Fruit fly (Drosophila melanogaster): ENCODE results near the gene CG34267.
A peak's percentile ranks its signal among the peaks of the same experiment; 100 is the strongest.

CG34267 gene

dm6 chr3L:500351-501015, at the start of gene CG34267, which contains the start of gene CG34268:
Gene CG34267 (minus strand): TSS chr3L:500451.
Gene CG34268 (plus strand): TSS chr3L:500965.
- TF ChIP-seq EcR (GFP tag; optimal IDR thresholded peaks at IDR 0.05): no peak
- no peak for TF ChIP-seq CG8478 (optimal IDR thresholded peaks at IDR 0.05)
- TF ChIP-seq psq (optimal IDR thresholded peaks at IDR 0.05): no peak
- no peak for TF ChIP-seq Dll (optimal IDR thresholded peaks at IDR 0.05)
- TF ChIP-seq usp (GFP tag; optimal IDR thresholded peaks at IDR 0.05): no peak
- TF ChIP-seq pan (optimal IDR thresholded peaks at IDR 0.05): no peak

DNA sequence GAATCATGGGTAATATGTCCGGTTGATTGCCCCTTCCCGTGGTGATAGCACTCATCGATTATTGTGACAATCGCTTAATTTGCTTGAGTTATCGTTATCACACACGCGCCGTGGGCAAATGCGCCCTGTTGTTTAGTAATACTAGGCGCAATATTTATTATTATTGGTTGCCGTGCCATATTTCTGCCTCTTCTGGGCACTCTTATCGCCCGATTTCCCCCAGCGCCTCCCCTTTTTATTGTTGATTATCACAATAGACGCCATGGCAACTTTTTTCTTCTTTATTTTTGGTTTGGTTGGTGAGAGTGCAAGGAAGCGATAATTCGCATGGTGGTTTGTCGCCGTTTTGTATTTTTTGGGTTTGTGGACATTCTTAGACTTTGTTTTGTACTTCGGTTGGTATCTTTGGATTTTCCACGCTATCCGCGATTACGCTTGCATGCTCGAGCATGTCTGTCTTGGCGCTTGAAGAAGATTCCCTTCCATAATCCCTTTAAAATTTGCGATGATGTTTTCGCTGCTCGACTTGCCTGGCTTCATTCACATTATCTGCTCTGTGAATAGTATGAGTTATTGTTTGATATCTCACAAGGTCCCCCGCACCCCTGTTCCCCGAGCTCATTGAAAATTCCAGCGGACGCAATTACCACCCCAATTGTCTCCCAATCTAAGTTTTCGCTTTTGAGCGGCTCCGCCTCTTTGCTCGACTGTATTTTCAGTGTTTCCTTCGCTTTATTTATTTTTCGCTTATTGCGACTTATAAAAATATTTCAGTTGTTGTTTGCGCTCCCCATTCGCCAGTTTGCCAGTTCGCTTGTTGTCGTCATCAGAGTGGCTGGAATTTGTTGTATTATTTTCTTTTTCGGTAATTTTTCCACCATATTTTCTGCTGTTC, 48.3 kb upstream of the CG34267 start:
- TF ChIP-seq usp (GFP tag; optimal IDR thresholded peaks at IDR 0.05) (no peak), Dll (optimal IDR thresholded peaks at IDR 0.05) (no peak), pan (optimal IDR thresholded peaks at IDR 0.05) (no peak), EcR (GFP tag; optimal IDR thresholded peaks at IDR 0.05) (no peak)

DNA sequence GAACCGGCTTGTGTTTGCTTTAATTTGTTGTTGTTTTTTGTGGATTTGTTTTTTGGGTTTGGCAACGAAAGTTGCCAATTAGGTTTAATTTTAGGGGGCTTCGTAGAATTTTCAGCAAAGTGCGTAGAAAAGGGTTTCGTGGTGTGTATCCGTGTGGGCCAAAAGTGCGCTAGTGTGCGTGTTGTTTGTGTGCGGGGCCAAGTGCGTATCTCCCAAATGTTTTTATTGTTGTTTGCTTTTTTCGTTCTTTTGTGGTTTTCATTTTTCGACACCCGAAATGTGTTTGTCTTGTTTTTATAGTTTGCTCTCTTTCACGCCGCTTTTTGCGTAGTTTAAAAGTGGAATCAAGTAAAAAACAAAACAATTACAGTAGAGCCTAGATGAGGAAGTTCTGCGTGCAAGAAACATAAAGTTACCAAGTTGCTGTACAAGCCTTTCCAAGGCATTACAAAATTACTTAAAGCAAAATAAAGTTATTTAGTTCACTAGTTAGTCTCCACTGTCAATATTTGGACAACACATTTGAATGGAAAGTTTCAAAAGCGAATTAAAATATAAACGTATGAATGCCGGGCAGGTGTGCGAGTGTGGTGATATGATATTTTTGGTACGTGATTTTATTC, 46.7 kb upstream of the CG34267 start:
- TF ChIP-seq EcR (GFP tag; optimal IDR thresholded peaks at IDR 0.05) (no peak), psq (optimal IDR thresholded peaks at IDR 0.05) (no peak), Dll (optimal IDR thresholded peaks at IDR 0.05) (no peak), pan (optimal IDR thresholded peaks at IDR 0.05) (no peak), usp (GFP tag; optimal IDR thresholded peaks at IDR 0.05) (no peak), CG8478 (optimal IDR thresholded peaks at IDR 0.05) (no peak)

DNA sequence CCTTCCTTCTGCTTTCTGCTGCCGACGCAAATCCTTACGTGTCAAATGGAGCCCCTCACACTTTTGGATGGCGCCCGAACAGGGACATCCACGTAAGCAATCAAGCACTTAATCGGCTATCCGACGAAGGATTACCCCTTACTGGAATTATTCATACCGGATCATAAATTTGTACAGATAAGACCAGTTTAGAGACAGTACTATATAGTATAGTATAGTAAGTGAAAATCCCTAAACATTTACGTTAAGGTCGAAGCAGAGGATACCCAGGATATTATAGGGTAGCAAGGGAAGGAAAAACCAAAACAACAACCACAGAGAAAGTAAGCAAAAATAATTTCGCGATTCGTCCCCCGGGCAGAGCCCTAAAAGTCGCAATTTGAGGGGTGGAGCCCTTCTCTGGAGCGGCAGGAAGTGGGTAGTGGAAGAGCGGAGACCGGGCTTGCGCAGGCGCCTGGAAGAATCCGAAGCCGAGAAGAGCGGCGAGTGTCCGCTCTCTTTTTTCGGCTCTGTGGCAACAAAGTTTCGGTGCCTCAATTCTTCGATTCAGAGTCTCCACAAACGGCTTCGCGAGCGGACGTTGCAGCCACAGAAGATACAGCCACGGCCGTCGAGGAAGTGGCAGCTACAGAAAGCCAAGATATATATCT, 45.4 kb upstream of the CG34267 start:
- TF ChIP-seq pan (optimal IDR thresholded peaks at IDR 0.05) (peak; percentile 83), usp (GFP tag; optimal IDR thresholded peaks at IDR 0.05) (no peak), EcR (GFP tag; optimal IDR thresholded peaks at IDR 0.05) (no peak), Dll (optimal IDR thresholded peaks at IDR 0.05) (no peak), psq (optimal IDR thresholded peaks at IDR 0.05) (no peak), CG8478 (optimal IDR thresholded peaks at IDR 0.05) (no peak)

DNA sequence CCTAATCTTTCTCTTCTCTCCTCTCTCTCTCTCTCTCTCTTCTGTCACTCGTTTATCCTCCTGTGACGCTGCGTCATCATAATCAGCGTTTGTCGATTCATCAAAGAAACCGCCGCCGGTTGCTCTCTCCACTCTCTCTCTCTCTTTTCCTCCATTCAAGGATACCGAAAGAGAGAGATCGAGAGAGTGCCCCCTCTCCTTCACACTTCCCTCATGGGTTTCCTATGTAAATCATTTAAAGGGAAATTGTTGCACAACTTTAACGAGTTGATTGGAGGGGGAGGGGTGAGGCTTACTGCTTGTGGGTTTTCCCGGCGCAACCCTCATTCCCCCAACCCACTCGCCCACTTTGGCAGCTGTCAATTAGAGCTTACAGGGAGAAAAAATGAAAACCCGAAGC, 44.0 kb upstream of the CG34267 start:
- TF ChIP-seq pan (optimal IDR thresholded peaks at IDR 0.05) (peak; percentile 61), CG8478 (optimal IDR thresholded peaks at IDR 0.05) (no peak)

DNA sequence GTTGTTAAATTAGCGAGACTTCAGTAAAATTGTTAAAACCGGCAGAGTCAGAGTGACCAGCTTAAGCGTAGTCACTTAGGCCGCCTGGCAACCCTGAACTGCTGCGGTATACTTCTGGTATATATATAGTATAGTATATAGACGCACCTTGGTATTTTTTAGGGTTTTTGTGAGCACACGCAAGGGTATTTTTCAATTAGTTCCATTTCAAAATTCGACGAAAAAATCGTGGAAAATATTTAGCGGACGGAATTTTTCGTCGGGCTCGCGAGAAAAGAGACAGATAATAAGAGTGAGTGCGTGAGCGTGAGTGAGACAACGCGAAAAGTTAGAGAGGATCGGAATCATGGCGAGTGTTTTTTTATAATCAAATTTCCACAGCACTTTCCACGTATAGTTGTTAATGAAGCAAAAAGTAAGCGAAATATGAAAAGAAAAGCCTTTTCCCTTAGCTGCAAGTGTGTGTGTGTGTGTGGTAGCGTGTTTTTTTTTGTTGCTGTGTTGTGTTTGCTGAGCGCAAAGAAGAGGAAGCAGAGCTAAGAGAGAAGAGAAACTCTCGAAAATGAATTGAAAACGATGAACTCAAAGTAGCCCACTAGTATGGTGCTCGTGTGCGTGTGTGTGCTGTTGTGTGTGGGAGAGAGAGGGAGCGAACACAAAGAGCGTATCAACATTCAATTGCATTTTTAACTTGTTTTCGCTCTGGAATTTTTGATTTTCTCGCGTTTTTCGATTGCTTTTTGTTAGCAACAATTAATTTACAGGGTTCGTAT, 42.8 kb upstream of the CG34267 start, which contains the start of the genes Cypl and Hipk:
Gene Cypl (minus strand): TSS at position 69 of the 773 bp plus-strand sequence.
Gene Hipk (plus strand): TSS at position 198 of the 773 bp plus-strand sequence.
- TF ChIP-seq EcR (GFP tag; optimal IDR thresholded peaks at IDR 0.05) (peak in 1 of 2 experiments; percentile 12), Dll (optimal IDR thresholded peaks at IDR 0.05) (peak; percentile 80), pan (optimal IDR thresholded peaks at IDR 0.05) (no peak), psq (optimal IDR thresholded peaks at IDR 0.05) (no peak), usp (GFP tag; optimal IDR thresholded peaks at IDR 0.05) (no peak), CG8478 (optimal IDR thresholded peaks at IDR 0.05) (peak; percentile 18)

DNA sequence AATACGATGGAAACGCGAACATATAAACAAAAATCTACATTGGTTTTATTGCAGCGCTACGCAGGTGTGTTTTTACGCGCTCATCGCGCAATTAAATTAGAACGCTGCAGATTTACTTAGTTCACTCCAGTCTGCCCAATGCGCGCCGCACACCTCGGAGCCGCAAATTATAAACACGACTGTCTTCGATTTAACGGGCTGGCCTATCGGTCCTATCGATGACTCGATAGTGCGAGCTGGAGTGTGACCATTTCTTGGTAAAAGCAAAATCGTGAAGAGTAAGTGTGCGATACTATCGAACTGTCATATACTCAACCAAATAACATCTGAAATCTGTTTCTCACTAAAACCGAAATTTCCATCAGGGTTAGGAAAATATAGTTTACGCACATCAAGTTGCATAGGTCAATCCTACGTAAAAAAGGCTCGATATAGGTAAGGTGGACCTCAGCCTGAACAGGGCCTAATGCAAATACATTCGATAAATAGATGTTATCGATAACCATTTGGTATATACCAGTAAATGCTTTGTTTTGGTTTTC, 40.3 kb upstream of the CG34267 start, which contains the start of the genes klar and BORCS6:
Gene klar (minus strand): TSS at position 183 of the 542 bp plus-strand sequence.
Gene BORCS6 (plus strand): TSS at position 420 of the 542 bp plus-strand sequence.
- peak in 1 of 2 experiments; percentile 2 for TF ChIP-seq EcR (GFP tag; optimal IDR thresholded peaks at IDR 0.05)
- no peak for TF ChIP-seq usp (GFP tag; optimal IDR thresholded peaks at IDR 0.05)
- no peak for TF ChIP-seq pan (optimal IDR thresholded peaks at IDR 0.05)

dm6 chr3L:540089-540407, 39.8 kb upstream of the CG34267 start:
- TF ChIP-seq pan (optimal IDR thresholded peaks at IDR 0.05) (no peak), usp (GFP tag; optimal IDR thresholded peaks at IDR 0.05) (no peak), EcR (GFP tag; optimal IDR thresholded peaks at IDR 0.05) (no peak), CG8478 (optimal IDR thresholded peaks at IDR 0.05) (no peak), psq (optimal IDR thresholded peaks at IDR 0.05) (no peak), Dll (optimal IDR thresholded peaks at IDR 0.05) (no peak)

dm6 chr3L:539383-540088, 39.3 kb upstream of the CG34267 start:
- TF ChIP-seq EcR (GFP tag; optimal IDR thresholded peaks at IDR 0.05): no peak
- TF ChIP-seq CG8478 (optimal IDR thresholded peaks at IDR 0.05): no peak
- TF ChIP-seq usp (GFP tag; optimal IDR thresholded peaks at IDR 0.05): no peak
- no peak for TF ChIP-seq Dll (optimal IDR thresholded peaks at IDR 0.05)
- TF ChIP-seq psq (optimal IDR thresholded peaks at IDR 0.05): no peak
- TF ChIP-seq pan (optimal IDR thresholded peaks at IDR 0.05): no peak

DNA sequence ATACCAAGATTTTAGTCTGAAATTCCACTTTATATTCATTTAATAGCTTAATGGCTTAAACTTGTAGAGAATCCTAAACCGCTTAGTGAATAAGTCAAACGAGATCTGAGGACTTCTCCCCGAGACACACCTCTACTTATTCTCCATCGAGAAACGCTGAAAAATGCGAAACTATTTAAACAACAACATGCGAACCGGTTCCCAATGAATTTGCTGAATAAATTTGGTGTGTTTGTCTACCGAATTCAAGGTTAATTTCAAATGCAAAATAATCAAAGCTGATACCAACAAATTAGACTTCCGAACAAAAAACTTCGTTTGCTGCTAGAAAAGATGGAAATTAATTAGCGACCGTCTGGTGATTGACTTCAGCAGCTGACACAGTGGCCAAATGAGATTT, 35.9 kb upstream of the CG34267 start:
- no peak for TF ChIP-seq EcR (GFP tag; optimal IDR thresholded peaks at IDR 0.05)
- TF ChIP-seq pan (optimal IDR thresholded peaks at IDR 0.05): no peak
- TF ChIP-seq Dll (optimal IDR thresholded peaks at IDR 0.05): no peak
- no peak for TF ChIP-seq usp (GFP tag; optimal IDR thresholded peaks at IDR 0.05)
- no peak for TF ChIP-seq CG8478 (optimal IDR thresholded peaks at IDR 0.05)
- no peak for TF ChIP-seq psq (optimal IDR thresholded peaks at IDR 0.05)
